Worm (Caenorhabditis elegans) whole organism, L1 larva: ENCODE results near the gene R186.8.

Experiments
- ceh-82 ChIP-seq, 3 experiments: fragments of 150-350 bp in 1 of 3; sonication (generic microtip) in 2 of 3; optimal IDR thresholded peaks; 2 replicates each; lab custom pipeline; 2014 to 2017; ENCODE audit warnings: missing biosample characterization in 3 of 3, missing genetic modification characterization in 3 of 3
- hpl-2 ChIP-seq: fragments of 150-350 bp; optimal IDR thresholded peaks from 2 replicates; lab custom pipeline; 2014; ENCODE audit warnings: missing biosample characterization, missing genetic modification reagents, missing genetic modification characterization
- rnt-1 ChIP-seq: sonication (generic microtip); optimal IDR thresholded peaks from 2 replicates; lab custom pipeline; 2016; ENCODE audit warnings: mild to moderate bottlenecking, missing genetic modification characterization, moderate library complexity, missing compliant biosample characterization
- snpc-4 ChIP-seq: fragments of 150-350 bp; optimal IDR thresholded peaks from 2 replicates; lab custom pipeline; 2014; ENCODE audit warnings: missing biosample characterization, missing genetic modification characterization

ce11 chrV:12974047-12974446 is 6.3 kb upstream of the R186.8 start:
- no peak for TF ChIP-seq snpc-4 (tag; lab: Kevin White, UChicago)
- TF ChIP-seq hpl-2 (GFP tag; lab: Kevin White, UChicago): no peak
- no peak for TF ChIP-seq ceh-82 (tag; optimal IDR thresholded peaks at IDR 0.05; lab: Kevin White, UChicago)
- TF ChIP-seq rnt-1 (tag; lab: Kevin White, UChicago): no peak
